In the genomic region with DNA sequence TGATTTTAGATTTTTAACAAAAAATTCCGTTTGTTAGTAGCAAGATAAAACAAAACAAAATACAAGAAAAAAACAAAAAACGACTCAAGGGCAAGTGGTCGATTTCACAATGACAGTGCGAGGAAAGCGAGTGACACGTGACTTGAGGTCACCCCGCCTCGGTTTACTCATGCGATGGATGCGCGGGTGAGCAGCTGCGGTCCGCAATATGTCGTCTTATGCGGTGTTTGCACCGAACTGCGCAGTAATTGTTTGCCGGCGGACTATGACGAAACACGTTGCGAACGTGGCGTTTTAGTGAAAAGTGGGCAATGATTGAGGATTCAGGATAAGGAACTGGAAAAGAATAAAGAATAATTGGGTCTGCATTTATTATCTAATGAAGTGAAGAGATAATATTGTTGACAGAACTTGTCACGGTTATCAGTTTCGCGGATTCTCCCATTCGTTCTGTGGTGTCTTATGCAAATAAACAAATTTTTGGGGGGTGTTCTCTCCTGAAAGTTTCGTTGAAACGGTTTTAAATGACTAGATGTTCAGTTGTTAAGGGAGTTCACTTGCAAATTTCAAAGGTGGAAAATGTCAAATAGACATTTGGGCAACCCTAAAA, we compare ENCODE assay signal across 5 worm cellular contexts.
TF ChIP-seq lines count a peak whose summit lies in the region.

No protein-coding gene starts in this region.

TF ChIP-seq in whole organism, L1 larva, 84 proteins besides CTCF, POLR2A, EP300 and RAD21 (continues in another document):
- TF ChIP-seq grh-1 (GFP tag; IDR thresholded peaks at IDR 0.05; lab: Robert Waterston, UW) (peak; percentile 77), unc-130 (tag; optimal IDR thresholded peaks at IDR 0.05; lab: Kevin White, UChicago) (peak; percentile 44), sox-4 (tag; optimal IDR thresholded peaks at IDR 0.05; lab: Kevin White, UChicago) (peak; percentile 2), nhr-19 (GFP tag; conservative IDR thresholded peaks at IDR 0.05; lab: Robert Waterston, UW) (peak; percentile 87), sptf-1 (tag; optimal IDR thresholded peaks at IDR 0.05; lab: Kevin White, UChicago) (no peak), aly-2 (tag; optimal IDR thresholded peaks at IDR 0.05; lab: Kevin White, UChicago) (no peak), mep-1 (tag; optimal IDR thresholded peaks at IDR 0.05; lab: Kevin White, UChicago) (peak; percentile 91), elt-2 (tag; optimal IDR thresholded peaks at IDR 0.05; lab: Kevin White, UChicago) (peak; percentile 44), unc-98 (GFP tag; IDR thresholded peaks at IDR 0.05; lab: Robert Waterston, UW) (0 out of 2 replicates have a peak, but pooled peaks have one; percentile 13), fos-1 (tag; optimal IDR thresholded peaks at IDR 0.05; lab: Kevin White, UChicago) (peak; percentile 33), isw-1 (GFP tag; IDR thresholded peaks at IDR 0.05; lab: Robert Waterston, UW) (peak; percentile 67), skn-1 (tag; optimal IDR thresholded peaks at IDR 0.05; lab: Kevin White, UChicago) (peak; percentile 97), lsy-2 (tag; optimal IDR thresholded peaks at IDR 0.05; lab: Kevin White, UChicago) (no peak), fkh-4 (tag; optimal IDR thresholded peaks at IDR 0.05; lab: Kevin White, UChicago; ENCODE audit: borderline replicate concordance) (no peak), mab-9 (GFP tag; IDR thresholded peaks at IDR 0.05; lab: Robert Waterston, UW) (0 out of 2 replicates have a peak, but pooled peaks have one; percentile 34), tbx-2 (tag; optimal IDR thresholded peaks at IDR 0.05; lab: Kevin White, UChicago) (peak; percentile 81)

TF ChIP-seq in whole organism, L3 larva, 47 proteins besides CTCF, POLR2A, EP300 and RAD21 (continues in another document):
- TF ChIP-seq nfya-1 (tag; optimal IDR thresholded peaks at IDR 0.05; lab: Kevin White, UChicago; ENCODE audit: insufficient read depth) (peak; percentile 72), sea-2 (GFP tag; optimal IDR thresholded peaks at IDR 0.05; lab: Kevin White, UChicago) (no peak), daf-12 (tag; optimal IDR thresholded peaks at IDR 0.05; lab: Kevin White, UChicago) (no peak), fkh-10 (GFP tag; optimal IDR thresholded peaks at IDR 0.05; lab: Kevin White, UChicago) (no peak), elt-1 (tag; optimal IDR thresholded peaks at IDR 0.05; lab: Kevin White, UChicago) (peak; percentile 38), mdl-1 (tag; optimal IDR thresholded peaks at IDR 0.05; lab: Kevin White, UChicago) (peak; percentile 55), nhr-67 (tag; optimal IDR thresholded peaks at IDR 0.05; lab: Kevin White, UChicago) (no peak), ceh-16 (tag; optimal IDR thresholded peaks at IDR 0.05; lab: Kevin White, UChicago) (no peak), nhr-237 (tag; optimal IDR thresholded peaks at IDR 0.05; lab: Kevin White, UChicago) (no peak), aly-2 (tag; optimal IDR thresholded peaks at IDR 0.05; lab: Kevin White, UChicago) (no peak), unc-62 (GFP tag; optimal IDR thresholded peaks at IDR 0.05; lab: Kevin White, UChicago) (no peak), egl-27 (tag; optimal IDR thresholded peaks at IDR 0.05; lab: Kevin White, UChicago) (no peak), lin-15B (tag; optimal IDR thresholded peaks at IDR 0.05; lab: Kevin White, UChicago) (peak; percentile 26), zag-1 (tag; optimal IDR thresholded peaks at IDR 0.05; lab: Kevin White, UChicago) (no peak), nhr-23 (tag; optimal IDR thresholded peaks at IDR 0.05; lab: Kevin White, UChicago) (peak; percentile 71), jun-1 (tag; optimal IDR thresholded peaks at IDR 0.05; lab: Kevin White, UChicago) (peak; percentile 39), nhr-25 (tag; optimal IDR thresholded peaks at IDR 0.05; lab: Kevin White, UChicago) (peak; percentile 88), elt-2 (tag; optimal IDR thresholded peaks at IDR 0.05; lab: Kevin White, UChicago) (peak; percentile 68)

TF ChIP-seq in whole organism, early embryonic, 17 proteins besides CTCF, POLR2A, EP300 and RAD21:
- TF ChIP-seq F13C5.2 (tag; optimal IDR thresholded peaks at IDR 0.05; lab: Kevin White, UChicago) (peak; percentile 63), ama-1 (optimal IDR thresholded peaks at IDR 0.05; lab: Kevin White, UChicago) (no peak), hmg-4 (GFP tag; optimal IDR thresholded peaks at IDR 0.05; lab: Kevin White, UChicago) (peak; percentile 38), tbx-37 (GFP tag; conservative IDR thresholded peaks at IDR 0.05; lab: Robert Waterston, UW) (no peak)

TF ChIP-seq in whole organism, midembryonic, 9 proteins besides CTCF, POLR2A, EP300 and RAD21:
- TF ChIP-seq ref-1 (GFP tag; conservative IDR thresholded peaks at IDR 0.05; lab: Robert Waterston, UW) (no peak), cog-1 (tag; optimal IDR thresholded peaks at IDR 0.05; lab: Kevin White, UChicago) (peak; percentile 21)

TF ChIP-seq in whole organism, young adult, 124 proteins besides CTCF, POLR2A, EP300 and RAD21 (continues in another document):
- TF ChIP-seq unc-130 (GFP tag; optimal IDR thresholded peaks at IDR 0.05; lab: Kevin White, UChicago) (no peak), dox-1 (GFP tag; IDR thresholded peaks at IDR 0.05; lab: Robert Waterston, UW) (peak; percentile 63), madf-3 (GFP tag; IDR thresholded peaks at IDR 0.05; lab: Robert Waterston, UW) (no peak), aptf-2 (GFP tag; conservative IDR thresholded peaks at IDR 0.05; lab: Robert Waterston, UW) (no peak), ztf-26 (tag; optimal IDR thresholded peaks at IDR 0.05; lab: Kevin White, UChicago) (peak; percentile 3), ceh-79 (tag; optimal IDR thresholded peaks at IDR 0.05; lab: Kevin White, UChicago) (no peak), lin-40 (tag; optimal IDR thresholded peaks at IDR 0.05; lab: Kevin White, UChicago) (peak; percentile 70), hmg-1.2 (GFP tag; IDR thresholded peaks at IDR 0.05; lab: Robert Waterston, UW) (peak; percentile 34; the same call in 1 of the 2 replicates), somi-1 (GFP tag; optimal IDR thresholded peaks at IDR 0.05; lab: Kevin White, UChicago) (peak; percentile 31), mcd-1 (GFP tag; IDR thresholded peaks at IDR 0.05; lab: Robert Waterston, UW) (no peak), K11D2.4 (GFP tag; IDR thresholded peaks at IDR 0.05; lab: Robert Waterston, UW) (peak; percentile 67; the same call in 1 of the 2 replicates), K12H6.12 (tag; optimal IDR thresholded peaks at IDR 0.05; lab: Kevin White, UChicago) (peak; percentile 82), T07F8.4 (tag; optimal IDR thresholded peaks at IDR 0.05; lab: Kevin White, UChicago) (no peak), gei-17 (GFP tag; optimal IDR thresholded peaks at IDR 0.05; lab: Kevin White, UChicago) (peak; percentile 21), egrh-3 (GFP tag; IDR thresholded peaks at IDR 0.05; lab: Robert Waterston, UW) (no peak), F10E7.11 (tag; optimal IDR thresholded peaks at IDR 0.05; lab: Kevin White, UChicago) (no peak), snpc-1.1 (tag; optimal IDR thresholded peaks at IDR 0.05; lab: Kevin White, UChicago; ENCODE audit: insufficient read depth) (no peak), pbrm-1 (GFP tag; IDR thresholded peaks at IDR 0.05; lab: Robert Waterston, UW) (no peak; the same call in 1 of the 2 replicates), zfh-2 (GFP tag; conservative IDR thresholded peaks at IDR 0.05; lab: Robert Waterston, UW) (no peak; the same call in 1 of the 2 replicates), sdz-38 (tag; optimal IDR thresholded peaks at IDR 0.05; lab: Kevin White, UChicago) (no peak), bed-2 (GFP tag; IDR thresholded peaks at IDR 0.05; lab: Robert Waterston, UW) (no peak), athp-1 (tag; optimal IDR thresholded peaks at IDR 0.05; lab: Kevin White, UChicago) (no peak), egl-18 (GFP tag; IDR thresholded peaks at IDR 0.05; lab: Robert Waterston, UW) (no peak), F33H1.4 (GFP tag; IDR thresholded peaks at IDR 0.05; lab: Robert Waterston, UW) (no peak), dpff-1 (tag; optimal IDR thresholded peaks at IDR 0.05; lab: Kevin White, UChicago) (no peak), nhr-80 (tag; optimal IDR thresholded peaks at IDR 0.05; lab: Kevin White, UChicago) (peak; percentile 34), sea-2 (GFP tag; IDR thresholded peaks at IDR 0.05; lab: Robert Waterston, UW) (no peak), ekl-4 (GFP tag; IDR thresholded peaks at IDR 0.05; lab: Robert Waterston, UW) (no peak), snpc-1.3 (tag; optimal IDR thresholded peaks at IDR 0.05; lab: Kevin White, UChicago; ENCODE audit: insufficient read depth) (no peak), atf-7 (tag; optimal IDR thresholded peaks at IDR 0.05; lab: Kevin White, UChicago) (peak; percentile 21), lsl-1 (GFP tag; optimal IDR thresholded peaks at IDR 0.05; lab: Kevin White, UChicago) (no peak), pha-4 (tag; optimal IDR thresholded peaks at IDR 0.05; lab: Kevin White, UChicago) (no peak), B0019.2 (GFP tag; conservative IDR thresholded peaks at IDR 0.05; lab: Robert Waterston, UW) (no peak), Y95B8A.8 (GFP tag; IDR thresholded peaks at IDR 0.05; lab: Robert Waterston, UW) (no peak), ceh-27 (GFP tag; optimal IDR thresholded peaks at IDR 0.05; lab: Kevin White, UChicago) (peak; percentile 77), madf-6 (GFP tag; IDR thresholded peaks at IDR 0.05; lab: Robert Waterston, UW) (no peak), cebp-1 (GFP tag; IDR thresholded peaks at IDR 0.05; lab: Robert Waterston, UW) (peak; percentile 94), cebp-1 (tag; optimal IDR thresholded peaks at IDR 0.05; lab: Kevin White, UChicago) (peak; percentile 99), ceh-100 (GFP tag; IDR thresholded peaks at IDR 0.05; lab: Robert Waterston, UW) (no peak), egl-44 (GFP tag; IDR thresholded peaks at IDR 0.05; lab: Robert Waterston, UW) (no peak), F23B12.7 (tag; optimal IDR thresholded peaks at IDR 0.05; lab: Kevin White, UChicago; ENCODE audit: insufficient read depth) (no peak), tlf-1 (GFP tag; optimal IDR thresholded peaks at IDR 0.05; lab: Kevin White, UChicago) (no peak), C06A6.2 (GFP tag; conservative IDR thresholded peaks at IDR 0.05; lab: Robert Waterston, UW) (0 out of 2 replicates have a peak, but pooled peaks have one; percentile 30), lin-35 (GFP tag; optimal IDR thresholded peaks at IDR 0.05; lab: Kevin White, UChicago) (peak in 1 of 3 experiments; percentile 45), ztf-18 (tag; optimal IDR thresholded peaks at IDR 0.05; lab: Kevin White, UChicago) (no peak), nfya-2 (GFP tag; IDR thresholded peaks at IDR 0.05; lab: Robert Waterston, UW) (no peak), nhr-120 (GFP tag; IDR thresholded peaks at IDR 0.05; lab: Robert Waterston, UW) (no peak), unc-62 (GFP tag; optimal IDR thresholded peaks at IDR 0.05; lab: Kevin White, UChicago) (peak; percentile 29), T26A5.8 (tag; optimal IDR thresholded peaks at IDR 0.05; lab: Kevin White, UChicago) (no peak)
